Fruit fly (Drosophila melanogaster): ENCODE measurements around the gene CG5001.

CG5001 gene

DNA sequence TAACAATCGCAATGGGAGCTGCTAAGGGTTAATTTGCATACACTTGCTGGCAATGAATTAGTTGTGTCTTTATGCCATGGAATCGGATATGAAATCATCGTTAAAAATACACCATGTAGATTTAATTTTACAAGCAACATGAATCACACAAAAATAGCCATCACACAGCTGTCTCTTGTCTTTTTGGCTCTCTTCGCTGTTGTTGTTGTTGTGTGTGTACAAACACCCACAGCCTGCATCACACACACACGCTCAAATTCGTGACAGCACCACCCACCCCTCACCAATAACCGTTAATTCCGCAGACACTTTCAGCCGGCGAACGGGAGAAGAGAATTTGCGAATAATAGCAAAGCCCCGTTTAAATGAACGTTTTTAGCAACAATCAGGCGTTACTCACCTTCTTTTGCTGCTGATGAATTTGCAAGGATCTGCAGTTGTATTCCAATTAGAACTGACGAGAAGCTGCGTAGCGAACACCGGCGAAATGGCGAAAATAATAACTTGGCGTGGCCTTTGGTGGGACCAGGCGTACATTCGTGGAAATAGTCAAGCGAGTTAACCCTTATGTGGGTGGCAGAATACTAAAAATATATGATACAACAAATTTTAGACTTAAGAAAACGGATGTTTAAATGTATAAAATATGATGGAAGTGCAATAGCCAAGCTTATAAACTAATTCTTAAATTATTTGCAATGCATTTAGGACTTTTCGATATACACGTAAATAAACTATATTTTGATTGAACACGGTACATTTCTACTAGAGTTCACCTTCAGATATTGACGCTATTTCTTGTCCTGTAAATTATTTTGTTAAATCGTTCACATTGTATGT is 27.7 kb upstream of the CG5001 start, which contains the start of gene capt (continued):
- no peak for TF ChIP-seq CG13123 (GFP tag; optimal IDR thresholded peaks at IDR 0.05)
- no peak for TF ChIP-seq cato (GFP tag; optimal IDR thresholded peaks at IDR 0.05; ENCODE audit: borderline replicate concordance)
- TF ChIP-seq sqz (GFP tag; optimal IDR thresholded peaks at IDR 0.05): no peak
- TF ChIP-seq CoRest (tag; optimal IDR thresholded peaks at IDR 0.05): peak; percentile 56
- peak; percentile 3 for TF ChIP-seq gro (GFP tag; optimal IDR thresholded peaks at IDR 0.05)
- no peak for TF ChIP-seq CG3407 (GFP tag; optimal IDR thresholded peaks at IDR 0.05)
- peak; percentile 14; the same call in 1 of the 2 replicates for TF ChIP-seq CG10366 (GFP tag; IDR thresholded peaks at IDR 0.05)
- no peak for TF ChIP-seq lab (GFP tag; optimal IDR thresholded peaks at IDR 0.05)
- TF ChIP-seq CG16815 (GFP tag; optimal IDR thresholded peaks at IDR 0.05): no peak
- peak; percentile 75; the same call in 2 of the 3 replicates for TF ChIP-seq jigr1 (GFP tag; IDR thresholded peaks at IDR 0.05)
- no peak for TF ChIP-seq CG1792 (GFP tag; optimal IDR thresholded peaks at IDR 0.05)
- peak; percentile 24 for TF ChIP-seq CG2712 (tag; optimal IDR thresholded peaks at IDR 0.05)
- TF ChIP-seq D (optimal IDR thresholded peaks at IDR 0.05): no peak
- no peak for TF ChIP-seq D (GFP tag; optimal IDR thresholded peaks at IDR 0.05)
- TF ChIP-seq CHES-1-like (GFP tag; optimal IDR thresholded peaks at IDR 0.05): no peak
- TF ChIP-seq CG9876 (GFP tag; optimal IDR thresholded peaks at IDR 0.05): no peak
- TF ChIP-seq gfzf (GFP tag; optimal IDR thresholded peaks at IDR 0.05): peak; percentile 75
- TF ChIP-seq CG12104 (GFP tag; optimal IDR thresholded peaks at IDR 0.05): peak; percentile 65
- peak; percentile 49 for TF ChIP-seq mam (GFP tag; optimal IDR thresholded peaks at IDR 0.05)
- TF ChIP-seq Gsc (GFP tag; IDR thresholded peaks at IDR 0.05): no peak
- TF ChIP-seq eve (GFP tag; optimal IDR thresholded peaks at IDR 0.05): no peak
- TF ChIP-seq Ssrp (tag; optimal IDR thresholded peaks at IDR 0.05): peak; percentile 22
- TF ChIP-seq shn (GFP tag; optimal IDR thresholded peaks at IDR 0.05): no peak
- TF ChIP-seq HmgZ (tag; optimal IDR thresholded peaks at IDR 0.05): no peak
- peak; percentile 18 for TF ChIP-seq CG9727 (GFP tag; optimal IDR thresholded peaks at IDR 0.05)
- TF ChIP-seq CG11696 (GFP tag; IDR thresholded peaks at IDR 0.05): no peak
- TF ChIP-seq tio (GFP tag; optimal IDR thresholded peaks at IDR 0.05): no peak
- 0 out of 2 replicates have a peak, but pooled peaks have one; percentile 9 for TF ChIP-seq CG10321 (GFP tag; IDR thresholded peaks at IDR 0.05)
- no peak for TF ChIP-seq fd102C (GFP tag; optimal IDR thresholded peaks at IDR 0.05)
- TF ChIP-seq CG8944 (GFP tag; optimal IDR thresholded peaks at IDR 0.05): no peak
- peak; percentile 54 for TF ChIP-seq Sin3A (optimal IDR thresholded peaks at IDR 0.05)
- no peak for TF ChIP-seq Sry-δ (GFP tag; optimal IDR thresholded peaks at IDR 0.05)
- TF ChIP-seq CG15073 (GFP tag; optimal IDR thresholded peaks at IDR 0.05): no peak
- TF ChIP-seq CG17385 (GFP tag; optimal IDR thresholded peaks at IDR 0.05): peak; percentile 10
- no peak for TF ChIP-seq gem (tag; optimal IDR thresholded peaks at IDR 0.05)
- no peak for TF ChIP-seq stwl (tag; optimal IDR thresholded peaks at IDR 0.05)
- no peak for TF ChIP-seq Poxn (GFP tag; IDR thresholded peaks at IDR 0.05)
- TF ChIP-seq Mad (GFP tag; optimal IDR thresholded peaks at IDR 0.05): peak; percentile 10
- no peak for TF ChIP-seq Oaz (GFP tag; IDR thresholded peaks at IDR 0.05)
- TF ChIP-seq CG15601 (tag; optimal IDR thresholded peaks at IDR 0.05): no peak
- TF ChIP-seq oc (tag; optimal IDR thresholded peaks at IDR 0.05): no peak
- no peak for TF ChIP-seq Adf1 (GFP tag; IDR thresholded peaks at IDR 0.05)
- no peak for TF ChIP-seq CG33213 (GFP tag; optimal IDR thresholded peaks at IDR 0.05)
- no peak for TF ChIP-seq sd (tag; optimal IDR thresholded peaks at IDR 0.05)
- peak; percentile 26; the same call in 1 of the 2 replicates for TF ChIP-seq CG32772 (GFP tag; IDR thresholded peaks at IDR 0.05)
- TF ChIP-seq Sry-β (GFP tag; optimal IDR thresholded peaks at IDR 0.05): no peak
- no peak for TF ChIP-seq Nf-YC (tag; optimal IDR thresholded peaks at IDR 0.05)
- TF ChIP-seq Trl (optimal IDR thresholded peaks at IDR 0.05): peak in 1 of 2 experiments; percentile 30
- TF ChIP-seq Trl (GFP tag; optimal IDR thresholded peaks at IDR 0.05): no peak
- TF ChIP-seq CG6683 (GFP tag; optimal IDR thresholded peaks at IDR 0.05): no peak
- TF ChIP-seq CG6272 (GFP tag; IDR thresholded peaks at IDR 0.05): no peak

Data from whole organism, embryonic.